Worm (Caenorhabditis elegans): Measurements from ENCODE around the gene C14B1.3.
A peak's percentile ranks its signal among the peaks of the same experiment; 100 is the strongest.

Gene C14B1.3

DNA sequence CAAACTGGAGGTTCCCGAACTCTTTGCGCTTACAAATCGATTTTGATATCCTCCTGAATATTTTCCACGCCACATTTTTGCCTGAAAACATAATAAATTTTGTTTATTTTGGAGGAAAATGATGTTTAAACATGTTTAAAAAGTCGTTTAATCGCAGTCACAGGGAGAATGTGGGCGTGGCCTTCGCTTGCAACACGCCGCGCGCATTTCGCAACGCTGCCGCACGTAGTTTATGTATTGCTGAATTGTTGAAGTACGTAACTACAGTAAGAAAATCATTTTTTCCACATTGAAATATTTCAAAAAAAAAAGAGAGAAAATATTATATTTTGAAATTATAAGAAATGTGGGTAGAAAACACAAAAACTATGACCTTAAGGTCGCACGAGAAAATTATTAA lies 39.1 kb upstream of the C14B1.3 start, which contains the start of gene C46F11.4 (continued):
- TF ChIP-seq arid-1 (GFP tag; conservative IDR thresholded peaks at IDR 0.05) (peak; percentile 36; the same call in 1 of the 2 replicates), lin-13 (GFP tag; optimal IDR thresholded peaks at IDR 0.05) (peak; percentile 45), nhr-28 (tag; optimal IDR thresholded peaks at IDR 0.05) (peak; percentile 92)

DNA sequence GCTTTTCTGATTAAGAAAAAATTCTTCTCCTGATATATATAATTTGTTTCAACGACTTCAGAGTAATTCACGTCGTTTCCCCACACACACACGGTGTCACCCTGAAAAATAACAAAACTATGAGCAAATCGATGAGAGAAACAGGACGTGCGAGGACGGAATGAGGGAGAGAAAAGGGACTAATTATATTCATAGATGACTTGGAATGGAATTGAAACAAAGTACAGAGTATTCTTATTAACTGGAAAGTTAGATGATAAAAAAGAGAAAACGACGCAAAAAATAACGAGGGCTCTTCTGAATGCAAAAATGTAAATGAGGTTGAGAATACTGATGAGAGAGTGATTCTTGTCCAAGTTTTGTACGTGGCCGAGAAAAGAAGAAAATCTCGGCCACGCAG lies 33.0 kb upstream of the C14B1.3 start, which contains the start of gene C46F11.6:
Gene C46F11.6 (minus strand): TSS at position 101 of the 400 bp plus-strand sequence.
- TF ChIP-seq T20F7.1 (GFP tag; optimal IDR thresholded peaks at IDR 0.05) = no peak
- TF ChIP-seq dpl-1 (GFP tag; optimal IDR thresholded peaks at IDR 0.05) = no peak
- TF ChIP-seq D1046.2 (GFP tag; IDR thresholded peaks at IDR 0.05) = no peak
- TF ChIP-seq spr-3 (GFP tag; optimal IDR thresholded peaks at IDR 0.05) = no peak
- peak in 1 of 2 experiments; percentile 58 for TF ChIP-seq unc-62 (GFP tag; optimal IDR thresholded peaks at IDR 0.05 in 1 of 2)
- no peak for TF ChIP-seq unc-62 (tag; optimal IDR thresholded peaks at IDR 0.05)

DNA sequence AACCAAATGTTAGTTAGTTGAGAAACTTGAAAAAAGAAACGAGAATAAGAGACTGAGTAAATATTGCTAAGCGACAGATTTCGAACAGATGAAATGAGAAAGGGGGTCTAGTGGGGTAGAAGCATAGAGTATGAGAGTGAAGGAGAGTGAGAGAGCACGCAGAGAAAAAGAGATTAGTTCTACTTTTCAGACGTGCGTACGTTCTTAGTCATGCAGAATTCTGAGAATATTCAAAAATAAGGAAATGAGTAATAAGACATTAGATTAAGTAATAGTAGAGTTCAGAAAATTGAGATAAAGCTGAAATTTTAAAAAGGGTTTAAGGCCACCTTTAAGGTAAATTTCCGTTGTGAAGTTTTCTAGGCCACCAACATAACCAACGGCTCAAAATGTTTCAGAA lies 32.4 kb upstream of the C14B1.3 start:
- peak in 1 of 2 experiments; percentile 36 for TF ChIP-seq lsy-2 (tag; optimal IDR thresholded peaks at IDR 0.05)
- 0 out of 2 replicates have a peak, but pooled peaks have one; percentile 8 for TF ChIP-seq hmg-1.1 (GFP tag; IDR thresholded peaks at IDR 0.05)
- no peak for TF ChIP-seq mdl-1 (tag; optimal IDR thresholded peaks at IDR 0.05)
- no peak for TF ChIP-seq mep-1 (tag; optimal IDR thresholded peaks at IDR 0.05)
- TF ChIP-seq nhr-41 (GFP tag; IDR thresholded peaks at IDR 0.05) = no peak
- no peak for TF ChIP-seq php-3 (GFP tag; IDR thresholded peaks at IDR 0.05)
- no peak for TF ChIP-seq dmd-6 (GFP tag; IDR thresholded peaks at IDR 0.05)
- no peak for TF ChIP-seq ceh-20 (GFP tag; IDR thresholded peaks at IDR 0.05)
- peak; percentile 32 for TF ChIP-seq nhr-11 (tag; optimal IDR thresholded peaks at IDR 0.05)

DNA sequence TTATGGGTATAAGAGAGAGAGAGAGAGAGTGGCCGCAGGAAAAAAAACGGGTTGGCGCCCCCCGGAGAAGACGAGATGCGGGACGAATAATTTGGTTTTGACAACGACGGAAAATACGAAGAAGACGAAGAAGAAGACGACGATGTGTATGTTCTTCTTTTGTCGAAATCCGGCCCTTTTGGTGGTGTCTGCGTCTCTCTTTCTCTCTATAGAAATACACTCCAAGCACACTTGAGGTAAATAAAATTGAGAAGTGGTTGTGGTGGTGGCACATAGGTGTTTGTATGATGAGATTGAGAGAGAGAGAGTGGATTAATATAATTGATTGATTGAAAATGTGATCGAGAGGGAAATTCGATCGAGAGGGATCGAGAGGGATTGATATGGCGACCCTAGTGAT lies 30.5 kb upstream of the C14B1.3 start:
- TF ChIP-seq nhr-42 (GFP tag; IDR thresholded peaks at IDR 0.05) (no peak), hmg-1.1 (GFP tag; IDR thresholded peaks at IDR 0.05) (peak; percentile 37; the same call in 1 of the 2 replicates), set-16 (GFP tag; IDR thresholded peaks at IDR 0.05) (no peak), pqm-1 (tag; optimal IDR thresholded peaks at IDR 0.05) (no peak), zip-11 (GFP tag; IDR thresholded peaks at IDR 0.05) (no peak), spr-3 (GFP tag; optimal IDR thresholded peaks at IDR 0.05) (no peak), rbr-2 (tag; optimal IDR thresholded peaks at IDR 0.05) (peak; percentile 40), ztf-7 (tag; optimal IDR thresholded peaks at IDR 0.05) (no peak), jun-1 (tag; optimal IDR thresholded peaks at IDR 0.05) (no peak), hlh-11 (tag; optimal IDR thresholded peaks at IDR 0.05) (peak; percentile 24), mdt-29 (GFP tag; IDR thresholded peaks at IDR 0.05) (no peak), tag-97 (GFP tag; IDR thresholded peaks at IDR 0.05) (no peak), pha-4 (GFP tag; IDR thresholded peaks at IDR 0.05) (no peak), pha-4 (tag; optimal IDR thresholded peaks at IDR 0.05) (no peak), mep-1 (tag; optimal IDR thresholded peaks at IDR 0.05) (peak; percentile 47), hlh-30 (tag; optimal IDR thresholded peaks at IDR 0.05; ENCODE audit: insufficient read depth) (peak; percentile 9), nhr-10 (tag; optimal IDR thresholded peaks at IDR 0.05) (no peak), fos-1 (tag; optimal IDR thresholded peaks at IDR 0.05) (no peak), snpc-4 (tag; optimal IDR thresholded peaks at IDR 0.05) (no peak), D1046.2 (GFP tag; IDR thresholded peaks at IDR 0.05) (no peak), saeg-2 (GFP tag; IDR thresholded peaks at IDR 0.05) (no peak), nhr-48 (tag; optimal IDR thresholded peaks at IDR 0.05) (no peak), lin-13 (GFP tag; optimal IDR thresholded peaks at IDR 0.05) (no peak), fkh-10 (GFP tag; optimal IDR thresholded peaks at IDR 0.05) (peak; percentile 41), T26A8.4 (GFP tag; IDR thresholded peaks at IDR 0.05) (no peak), nhr-111 (GFP tag; optimal IDR thresholded peaks at IDR 0.05) (no peak), ceh-32 (tag; optimal IDR thresholded peaks at IDR 0.05; ENCODE audit: poor library complexity) (no peak), spr-1 (tag; optimal IDR thresholded peaks at IDR 0.05) (no peak), sdz-12 (GFP tag; optimal IDR thresholded peaks at IDR 0.05) (no peak), ceh-62 (tag; optimal IDR thresholded peaks at IDR 0.05) (no peak), unc-39 (tag; optimal IDR thresholded peaks at IDR 0.05) (no peak), dmd-6 (GFP tag; IDR thresholded peaks at IDR 0.05) (0 out of 2 replicates have a peak, but pooled peaks have one; percentile 7), nhr-102 (tag; optimal IDR thresholded peaks at IDR 0.05) (no peak), nhr-237 (tag; optimal IDR thresholded peaks at IDR 0.05) (no peak), lsy-2 (tag; optimal IDR thresholded peaks at IDR 0.05) (peak in 1 of 2 experiments; percentile 37), nhr-28 (tag; optimal IDR thresholded peaks at IDR 0.05) (peak; percentile 21)
